Worm (Caenorhabditis elegans): Measurements from ENCODE around the gene srh-25.

The srh-25 gene

DNA sequence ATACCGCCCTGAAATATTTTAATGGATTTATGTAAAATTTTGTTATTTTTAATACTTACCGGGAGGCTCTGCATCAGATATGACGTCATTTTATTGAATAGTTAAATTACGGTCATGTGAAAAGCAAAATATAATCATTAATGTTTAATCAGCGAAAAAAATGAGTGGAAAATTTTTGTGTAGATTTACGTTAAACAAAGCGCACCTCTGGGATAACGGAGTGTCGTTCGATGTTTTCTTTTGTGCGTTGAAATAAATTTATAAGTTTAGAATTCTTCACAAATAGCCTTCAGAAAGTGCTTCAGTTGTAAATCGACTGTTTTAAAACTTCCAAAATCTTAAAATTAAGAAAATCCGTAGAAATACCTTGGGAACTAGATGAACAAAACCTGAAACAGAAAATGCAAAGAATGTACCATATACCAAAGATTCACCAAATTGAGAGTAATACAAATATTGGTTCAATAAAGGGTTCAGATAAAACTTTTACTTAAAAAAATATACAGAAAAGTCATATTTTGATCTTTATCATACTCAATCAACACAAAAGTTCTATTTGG, 32.9 kb downstream of the srh-25 start, which contains the start of the genes K01D12.20 and miga-1 (continued):
- TF ChIP-seq efl-1 (optimal IDR thresholded peaks at IDR 0.05) (peak; percentile 31 to 60), efl-1 (GFP tag; optimal IDR thresholded peaks at IDR 0.05 in 1 of 2) (peak; percentile 50 to 93), skn-1 (tag; optimal IDR thresholded peaks at IDR 0.05) (peak; percentile 22), grh-1 (GFP tag; IDR thresholded peaks at IDR 0.05) (no peak), swsn-7 (tag; optimal IDR thresholded peaks at IDR 0.05) (peak; percentile 43), xbp-1 (tag; optimal IDR thresholded peaks at IDR 0.05) (peak; percentile 32), efl-3 (GFP tag; optimal IDR thresholded peaks at IDR 0.05) (no peak), snu-23 (GFP tag; optimal IDR thresholded peaks at IDR 0.05) (peak; percentile 57), ets-5 (GFP tag; IDR thresholded peaks at IDR 0.05) (no peak), vab-15 (tag; optimal IDR thresholded peaks at IDR 0.05) (no peak), nhr-237 (tag; optimal IDR thresholded peaks at IDR 0.05) (no peak), nhr-76 (tag; optimal IDR thresholded peaks at IDR 0.05) (no peak), ceh-82 (tag; optimal IDR thresholded peaks at IDR 0.05) (peak in 2 of 3 experiments; percentile 8 to 11), hlh-4 (tag; optimal IDR thresholded peaks at IDR 0.05) (no peak), nhr-71 (tag; optimal IDR thresholded peaks at IDR 0.05) (peak; percentile 42), aha-1 (tag; optimal IDR thresholded peaks at IDR 0.05) (no peak), lin-14 (GFP tag; optimal IDR thresholded peaks at IDR 0.05) (no peak), blmp-1 (tag; optimal IDR thresholded peaks at IDR 0.05) (peak; percentile 25), pqm-1 (tag; optimal IDR thresholded peaks at IDR 0.05) (no peak), nhr-20 (tag; optimal IDR thresholded peaks at IDR 0.05) (peak; percentile 46), ztf-11 (tag; optimal IDR thresholded peaks at IDR 0.05) (no peak), ceh-88 (GFP tag; IDR thresholded peaks at IDR 0.05) (no peak), lin-35 (GFP tag; optimal IDR thresholded peaks at IDR 0.05) (peak; percentile 26 to 63), dpl-1 (GFP tag; optimal IDR thresholded peaks at IDR 0.05) (peak; percentile 37 to 55 (median 46)), pax-3 (tag; optimal IDR thresholded peaks at IDR 0.05) (no peak), hpl-2 (GFP tag; optimal IDR thresholded peaks at IDR 0.05) (no peak), lsy-2 (tag; optimal IDR thresholded peaks at IDR 0.05) (peak; percentile 55 to 62), unc-98 (GFP tag; IDR thresholded peaks at IDR 0.05) (no peak), nhr-19 (GFP tag; conservative IDR thresholded peaks at IDR 0.05) (peak; percentile 22; the same call in 1 of the 2 replicates), mep-1 (tag; optimal IDR thresholded peaks at IDR 0.05) (peak; percentile 59), fkh-10 (GFP tag; optimal IDR thresholded peaks at IDR 0.05) (no peak)

DNA sequence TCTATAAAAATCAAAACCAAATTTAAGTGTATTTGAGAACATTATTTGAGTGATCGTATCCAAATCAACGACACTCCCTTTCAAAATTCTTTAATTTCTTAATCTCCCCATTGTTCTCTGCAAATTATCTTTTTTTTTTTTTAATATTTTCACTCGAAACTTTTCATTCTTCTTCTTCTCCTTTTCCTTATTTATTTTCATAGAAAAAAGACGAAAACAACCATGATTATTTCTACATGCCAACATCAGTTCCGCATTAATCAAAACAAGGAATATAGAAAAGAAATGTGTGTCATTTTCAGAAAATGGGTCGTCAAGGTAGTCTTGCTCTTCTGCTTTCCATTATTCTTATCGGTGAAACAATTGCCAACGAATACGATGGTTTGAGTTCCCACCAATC, 36.1 kb downstream of the srh-25 start, which contains the start of gene K01D12.5:
TSS of gene K01D12.5 (plus strand) at position 301 of the 400 bp plus-strand sequence.
- TF ChIP-seq lsy-2 (tag; optimal IDR thresholded peaks at IDR 0.05) = no peak
- TF ChIP-seq alr-1 (tag; optimal IDR thresholded peaks at IDR 0.05; ENCODE audit: borderline replicate concordance) = no peak
- TF ChIP-seq nhr-90 (tag; optimal IDR thresholded peaks at IDR 0.05; ENCODE audit: poor library complexity) = no peak
- no peak for TF ChIP-seq nhr-77 (tag; optimal IDR thresholded peaks at IDR 0.05)
- no peak for TF ChIP-seq ces-1 (GFP tag; optimal IDR thresholded peaks at IDR 0.05)
- TF ChIP-seq unc-130 (tag; optimal IDR thresholded peaks at IDR 0.05) = no peak

DNA sequence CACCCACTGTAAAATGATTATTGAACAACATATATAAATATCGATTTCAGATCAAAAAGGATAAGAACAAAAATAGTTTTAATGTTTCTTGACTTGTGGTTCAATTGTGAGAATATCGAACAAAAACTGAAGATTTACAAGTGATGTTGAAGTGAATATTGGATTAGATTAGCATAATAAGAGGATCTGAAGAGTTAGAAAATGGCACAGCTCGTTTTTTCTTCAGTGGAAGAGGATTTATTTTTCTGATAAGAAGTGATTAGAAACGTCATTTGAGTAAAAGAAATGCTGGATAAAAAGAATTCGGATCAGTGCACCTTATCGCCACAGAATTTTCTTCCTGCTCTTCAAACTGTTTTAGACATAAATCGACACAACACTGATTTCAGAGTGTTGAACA, 37.9 kb downstream of the srh-25 start, which contains the start of gene twk-14:
TSS of gene twk-14 (minus strand) at position 8 of the 400 bp plus-strand sequence.
- TF ChIP-seq C34B4.2 (tag; optimal IDR thresholded peaks at IDR 0.05) (no peak), ama-1 (optimal IDR thresholded peaks at IDR 0.05) (no peak), grh-1 (GFP tag; IDR thresholded peaks at IDR 0.05) (no peak), vab-15 (tag; optimal IDR thresholded peaks at IDR 0.05) (no peak), egl-13 (tag; optimal IDR thresholded peaks at IDR 0.05) (peak; percentile 9), lin-14 (GFP tag; optimal IDR thresholded peaks at IDR 0.05) (no peak), zip-4 (GFP tag; optimal IDR thresholded peaks at IDR 0.05) (no peak), lin-35 (GFP tag; optimal IDR thresholded peaks at IDR 0.05) (no peak), pax-3 (tag; optimal IDR thresholded peaks at IDR 0.05) (peak; percentile 48), sptf-1 (tag; optimal IDR thresholded peaks at IDR 0.05) (no peak), mef-2 (tag; optimal IDR thresholded peaks at IDR 0.05) (no peak), ztf-4 (tag; optimal IDR thresholded peaks at IDR 0.05) (no peak), hpl-2 (GFP tag; optimal IDR thresholded peaks at IDR 0.05) (no peak), dsc-1 (tag; optimal IDR thresholded peaks at IDR 0.05) (peak; percentile 90), ceh-63 (GFP tag; optimal IDR thresholded peaks at IDR 0.05) (no peak)

All from whole organism, L1 larva.